Fruit fly (Drosophila melanogaster) whole organism, pupa: Measurements from ENCODE around the gene CG3558.

ENCODE experiments used
- CG10348 ChIP-seq: fragments of 200-800 bp; sonication (Bioruptor generic); IDR thresholded peaks from 2 replicates; pipeline ENCODE4 v1.3.6; 2022; ENCODE audit warnings: missing biosample characterization, missing genetic modification characterization
- CG13204 ChIP-seq: fragments of 200-800 bp; sonication (Bioruptor generic); optimal IDR thresholded peaks from 2 replicates; lab custom pipeline; 2018; ENCODE audit warnings: missing biosample characterization, mild to moderate bottlenecking, missing genetic modification characterization, moderate library complexity
- CG14655 ChIP-seq: fragments of 200-800 bp; sonication (Bioruptor generic); optimal IDR thresholded peaks from 3 replicates; lab custom pipeline; 2017; ENCODE audit warnings: mild to moderate bottlenecking, missing biosample characterization, missing genetic modification reagents, missing genetic modification characterization
- CG4496 ChIP-seq: fragments of 200-800 bp; sonication (Bioruptor generic); IDR thresholded peaks from 3 replicates; pipeline ENCODE4 v1.3.6; 2022; ENCODE audit warnings: missing biosample characterization, missing genetic modification characterization
- EcR ChIP-seq: fragments of 200-800 bp; sonication (Bioruptor generic); optimal IDR thresholded peaks from 3 replicates; lab custom pipeline; 2019; ENCODE audit warnings: missing biosample characterization, missing genetic modification characterization, mild to moderate bottlenecking, moderate library complexity, missing genetic modification reagents
- Snoo ChIP-seq: fragments of 200-800 bp; sonication (Bioruptor generic); optimal IDR thresholded peaks from 3 replicates; lab custom pipeline; 2017; ENCODE audit warnings: missing biosample characterization, mild to moderate bottlenecking, missing genetic modification characterization, inconsistent platforms
- fd96Ca ChIP-seq: fragments of 200-800 bp; sonication (Bioruptor generic); IDR thresholded peaks from 3 replicates; pipeline ENCODE4 v1.3.6; 2022; ENCODE audit warnings: missing biosample characterization, missing genetic modification characterization
- rn ChIP-seq: fragments of 200-800 bp; sonication (Bioruptor generic); IDR thresholded peaks from 2 replicates; pipeline ENCODE4 v1.3.6; 2022; ENCODE audit warnings: missing biosample characterization, missing genetic modification characterization

- TF ChIP-seq CG4496 (no peak; the same call in 2 of the 3 replicates), CG10348 (GFP tag; lab: Robert Waterston, UW) (no peak), rn (no peak), EcR (no peak), fd96Ca (no peak), CG13204 (GFP tag; lab: Kevin White, UChicago) (no peak), Snoo (tag; lab: Kevin White, UChicago) (no peak), CG14655 (GFP tag; lab: Kevin White, UChicago) (no peak)
Measured at dm6 chr2L:2958858-2959257, 33.8 kb upstream of the CG3558 start.
